Fruit fly (Drosophila melanogaster): Measurements from ENCODE around the gene S.

- no peak for TF ChIP-seq CG8359 (GFP tag; optimal IDR thresholded peaks at IDR 0.05; ENCODE audit: borderline replicate concordance)
- TF ChIP-seq gcm2 (GFP tag; optimal IDR thresholded peaks at IDR 0.05) = no peak
- TF ChIP-seq psq (GFP tag; optimal IDR thresholded peaks at IDR 0.05) = no peak
- no peak for TF ChIP-seq lmd (GFP tag; IDR thresholded peaks at IDR 0.05)
- TF ChIP-seq CG14710 (tag; optimal IDR thresholded peaks at IDR 0.05) = no peak
- no peak for TF ChIP-seq CG17612 (GFP tag; IDR thresholded peaks at IDR 0.05)
- no peak for TF ChIP-seq Dll (GFP tag; IDR thresholded peaks at IDR 0.05; ENCODE audit: partially characterized antibody)
- TF ChIP-seq CG4328 (GFP tag; optimal IDR thresholded peaks at IDR 0.05) = no peak
- no peak for TF ChIP-seq dm (GFP tag; optimal IDR thresholded peaks at IDR 0.05)
- TF ChIP-seq CG2678 (tag; optimal IDR thresholded peaks at IDR 0.05) = no peak
Measured at dm6 chr2L:1047965-1048364, 29.6 kb downstream of the S start, which contains the start of gene IA-2.
